Worm (Caenorhabditis elegans): ENCODE measurements around the gene F43C11.7.

DNA sequence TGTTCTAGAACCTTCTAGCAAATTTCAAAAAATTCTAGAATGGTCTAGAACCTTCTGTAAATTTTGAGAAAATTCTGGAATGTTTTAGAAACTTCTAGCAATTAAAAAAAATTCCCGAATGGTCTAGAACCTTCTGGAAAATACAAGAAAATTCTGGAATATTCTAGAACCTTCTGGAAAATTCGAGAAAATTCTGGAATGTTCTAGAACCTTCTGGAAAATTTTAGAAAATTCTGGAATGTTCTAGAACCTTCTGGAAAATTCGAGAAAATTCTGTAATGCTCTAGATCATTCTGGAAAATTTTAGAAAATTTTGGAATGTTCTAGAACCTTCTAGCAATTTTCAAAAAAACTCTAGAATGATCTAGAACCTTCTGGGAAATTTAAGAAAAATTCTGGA, 5.2 kb upstream of the F43C11.7 start:
- TF ChIP-seq zag-1 (tag; optimal IDR thresholded peaks at IDR 0.05) (no peak), ceh-16 (tag; optimal IDR thresholded peaks at IDR 0.05) (no peak), unc-62 (GFP tag; optimal IDR thresholded peaks at IDR 0.05) (no peak), pha-4 (tag; optimal IDR thresholded peaks at IDR 0.05) (no peak), nfya-1 (tag; optimal IDR thresholded peaks at IDR 0.05; ENCODE audit: insufficient read depth) (no peak)

Data from whole organism, L3 larva.